Worm (Caenorhabditis elegans) whole organism, L2 larva: ENCODE measurements around the gene R04D3.4.

Experiments
- ama-1 ChIP-seq: fragments of 150-350 bp; optimal IDR thresholded peaks from 2 replicates; lab custom pipeline; 2018; ENCODE audit warnings: inconsistent platforms
- elt-1 ChIP-seq: fragments of 150-350 bp; optimal IDR thresholded peaks from 2 replicates; lab custom pipeline; 2014; ENCODE audit warnings: missing biosample characterization, missing genetic modification characterization
- lin-13 ChIP-seq: fragments of 150-350 bp; optimal IDR thresholded peaks from 2 replicates; lab custom pipeline; 2014; ENCODE audit warnings: missing biosample characterization, missing genetic modification reagents, missing genetic modification characterization
- lin-39 ChIP-seq: fragments of 150-350 bp; optimal IDR thresholded peaks from 2 replicates; lab custom pipeline; 2014; ENCODE audit warnings: missing biosample characterization, missing genetic modification reagents, missing genetic modification characterization
- nhr-23 ChIP-seq: fragments of 150-350 bp; optimal IDR thresholded peaks from 2 replicates; lab custom pipeline; 2014; ENCODE audit warnings: missing biosample characterization, missing genetic modification reagents, missing genetic modification characterization
- nhr-237 ChIP-seq: fragments of 150-350 bp; optimal IDR thresholded peaks from 2 replicates; lab custom pipeline; 2014; ENCODE audit warnings: missing biosample characterization, missing genetic modification characterization
- unc-39 ChIP-seq: fragments of 150-350 bp; optimal IDR thresholded peaks from 2 replicates; lab custom pipeline; 2014; ENCODE audit warnings: missing biosample characterization, missing genetic modification characterization
- unc-62 ChIP-seq: fragments of 150-350 bp; optimal IDR thresholded peaks from 2 replicates; lab custom pipeline; 2014; ENCODE audit warnings: missing biosample characterization, missing genetic modification reagents, missing genetic modification characterization
- zag-1 ChIP-seq: fragments of 150-350 bp; optimal IDR thresholded peaks from 2 replicates; lab custom pipeline; 2014; ENCODE audit warnings: missing biosample characterization, missing genetic modification characterization
- ztf-4 ChIP-seq: fragments of 150-350 bp; optimal IDR thresholded peaks from 2 replicates; lab custom pipeline; 2014; ENCODE audit warnings: missing biosample characterization, missing genetic modification characterization

- TF ChIP-seq lin-13 (GFP tag; lab: Kevin White, UChicago) = no peak
- no peak for TF ChIP-seq zag-1 (tag; lab: Kevin White, UChicago)
- no peak for TF ChIP-seq nhr-237
- no peak for TF ChIP-seq unc-62 (GFP tag; lab: Kevin White, UChicago)
- no peak for TF ChIP-seq elt-1 (tag; lab: Kevin White, UChicago)
- no peak for TF ChIP-seq lin-39
- no peak for TF ChIP-seq nhr-23 (tag; lab: Kevin White, UChicago)
- no peak for TF ChIP-seq ama-1 (lab: Kevin White, UChicago)
- no peak for TF ChIP-seq ztf-4
- no peak for TF ChIP-seq unc-39 (tag; lab: Kevin White, UChicago)
Observed at ce11 chrX:13245090-13245489, 43.5 kb downstream of the R04D3.4 start, which contains the start of gene hpl-1.
